Fruit fly (Drosophila melanogaster) whole organism, embryonic: ENCODE data around the gene Mo25.
A peak's percentile ranks its signal among the peaks of the same experiment; 100 is the strongest.

ENCODE experiments used
- Abd-B ChIP-seq: fragments of 200-800 bp; sonication (Bioruptor generic); optimal IDR thresholded peaks from 2 replicates; lab custom pipeline; 2018; ENCODE audit warnings: missing biosample characterization, mild to moderate bottlenecking, missing genetic modification characterization, moderate library complexity
- BEAF-32 ChIP-seq: fragments of 200-800 bp; sonication (Bioruptor generic); optimal IDR thresholded peaks from 3 replicates; lab custom pipeline; 2017; ENCODE audit warnings: missing biosample characterization, missing genetic modification characterization, mild to moderate bottlenecking, moderate library complexity, missing genetic modification reagents
- CG10209 ChIP-seq: fragments of 200-800 bp; sonication (Bioruptor generic); optimal IDR thresholded peaks from 3 replicates; lab custom pipeline; 2017; ENCODE audit warnings: missing biosample characterization, mild to moderate bottlenecking, missing genetic modification characterization, missing genetic modification reagents
- CG10431 ChIP-seq: fragments of 200-800 bp; sonication (Bioruptor generic); optimal IDR thresholded peaks from 3 replicates; lab custom pipeline; 2018; ENCODE audit warnings: missing biosample characterization, mild to moderate bottlenecking, missing genetic modification characterization
- CG11093 ChIP-seq: fragments of 200-800 bp; sonication (Bioruptor generic); IDR thresholded peaks from 3 replicates; pipeline ENCODE4 v1.3.6; 2022; ENCODE audit warnings: missing biosample characterization, missing genetic modification characterization
- CG11456 ChIP-seq: fragments of 200-800 bp; sonication (Bioruptor generic); IDR thresholded peaks from 3 replicates; pipeline ENCODE4 v1.3.6; 2022; ENCODE audit warnings: missing biosample characterization, missing genetic modification characterization
- CG11696 ChIP-seq: fragments of 200-800 bp; sonication (Bioruptor generic); IDR thresholded peaks from 2 replicates; pipeline ENCODE4 v1.3.6; 2022; ENCODE audit warnings: missing biosample characterization, missing genetic modification characterization
- CG12659 ChIP-seq: fragments of 200-800 bp; sonication (Bioruptor generic); optimal IDR thresholded peaks from 3 replicates; lab custom pipeline; 2017; ENCODE audit warnings: mild to moderate bottlenecking, missing biosample characterization, missing genetic modification reagents, missing genetic modification characterization
- CG13287 ChIP-seq: fragments of 200-800 bp; sonication (Bioruptor generic); IDR thresholded peaks from 2 replicates; pipeline ENCODE4 v1.3.6; 2022; ENCODE audit warnings: missing biosample characterization, missing genetic modification characterization; ENCODE audit not compliant: partially characterized antibody
- CG14441 ChIP-seq: fragments of 200-800 bp; sonication (Bioruptor generic); IDR thresholded peaks from 2 replicates; pipeline ENCODE4 v1.3.6; 2022; ENCODE audit warnings: missing biosample characterization, missing genetic modification characterization
- CG14667 ChIP-seq: fragments of 200-800 bp; sonication (Bioruptor generic); IDR thresholded peaks from 2 replicates; pipeline ENCODE4 v1.3.6; 2022; ENCODE audit warnings: missing biosample characterization, missing genetic modification characterization
- CG14710 ChIP-seq: fragments of 200-800 bp; sonication (Bioruptor generic); optimal IDR thresholded peaks from 3 replicates; lab custom pipeline; 2019; ENCODE audit warnings: missing biosample characterization, mild to moderate bottlenecking, missing genetic modification characterization, moderate library complexity
- CG17912 ChIP-seq: fragments of 200-800 bp; sonication (Bioruptor generic); optimal IDR thresholded peaks from 2 replicates; lab custom pipeline; 2018; ENCODE audit warnings: missing biosample characterization, mild to moderate bottlenecking, missing genetic modification characterization
- CG18262 ChIP-seq: fragments of 200-800 bp; optimal IDR thresholded peaks from 3 replicates; lab custom pipeline; 2019; ENCODE audit warnings: missing biosample characterization, mild to moderate bottlenecking, missing genetic modification characterization, moderate library complexity
- CG1832 ChIP-seq: fragments of 200-800 bp; sonication (Bioruptor generic); optimal IDR thresholded peaks from 2 replicates; lab custom pipeline; 2017; ENCODE audit warnings: missing biosample characterization, mild to moderate bottlenecking, missing genetic modification characterization, inconsistent platforms
- CG30020 ChIP-seq: fragments of 200-800 bp; optimal IDR thresholded peaks from 2 replicates; lab custom pipeline; 2019; ENCODE audit warnings: missing biosample characterization, mild to moderate bottlenecking, missing genetic modification characterization, moderate library complexity
- CG3065 ChIP-seq: fragments of 200-800 bp; sonication (Bioruptor generic); optimal IDR thresholded peaks from 2 replicates; lab custom pipeline; 2016; ENCODE audit warnings: missing biosample characterization, missing genetic modification characterization
- CG31441 ChIP-seq: fragments of 200-800 bp; sonication (Bioruptor generic); IDR thresholded peaks from 2 replicates; pipeline ENCODE4 v1.3.6; 2022; ENCODE audit warnings: missing biosample characterization, missing genetic modification characterization
- CG34224 ChIP-seq: fragments of 200-800 bp; sonication (Bioruptor generic); IDR thresholded peaks from 3 replicates; pipeline ENCODE4 v1.3.6; 2022; ENCODE audit warnings: missing biosample characterization, missing genetic modification characterization; ENCODE audit not compliant: partially characterized antibody
- CG3838 ChIP-seq: fragments of 200-800 bp; sonication (Bioruptor generic); optimal IDR thresholded peaks from 3 replicates; lab custom pipeline; 2016; ENCODE audit warnings: missing biosample characterization, missing genetic modification characterization
- CG3847 ChIP-seq: fragments of 200-800 bp; sonication (Bioruptor generic); IDR thresholded peaks from 2 replicates; pipeline ENCODE4 v1.3.6; 2022; ENCODE audit warnings: missing biosample characterization, missing genetic modification characterization
- CG6689 ChIP-seq: fragments of 200-800 bp; sonication (Bioruptor generic); IDR thresholded peaks from 2 replicates; pipeline ENCODE4 v1.3.6; 2022; ENCODE audit warnings: missing biosample characterization, missing genetic modification characterization
- CG8359 ChIP-seq: fragments of 200-800 bp; sonication (Bioruptor generic); optimal IDR thresholded peaks from 2 replicates; lab custom pipeline; 2017; ENCODE audit warnings: missing biosample characterization, mild to moderate bottlenecking, missing genetic modification characterization, borderline replicate concordance
- CG9817 ChIP-seq: fragments of 200-800 bp; sonication (Bioruptor generic); optimal IDR thresholded peaks from 2 replicates; lab custom pipeline; 2018; ENCODE audit warnings: missing biosample characterization, mild to moderate bottlenecking, missing genetic modification characterization, moderate library complexity
- CHES-1-like ChIP-seq: fragments of 200-800 bp; sonication (Bioruptor generic); optimal IDR thresholded peaks from 2 replicates; lab custom pipeline; 2016; ENCODE audit warnings: missing biosample characterization, missing genetic modification characterization
- D ChIP-seq, 2 experiments: fragments of 200-800 bp in 1 of 2; fragments of >200 bp in 1 of 2; sonication (Bioruptor generic) in 1 of 2; optimal IDR thresholded peaks; 2 replicates in 1 of 2; 3 replicates in 1 of 2; lab custom pipeline; 2017; ENCODE audit warnings: mild to moderate bottlenecking in 1 of 2, missing biosample characterization in 1 of 2, missing genetic modification characterization in 1 of 2, missing genetic modification reagents in 1 of 2
- Dll ChIP-seq: fragments of 200-800 bp; sonication (Bioruptor generic); IDR thresholded peaks from 4 replicates; pipeline ENCODE4 v1.3.6; 2022; ENCODE audit warnings: missing biosample characterization, missing genetic modification characterization; ENCODE audit not compliant: partially characterized antibody
- Dref ChIP-seq: fragments of 200-800 bp; sonication (Bioruptor generic); IDR thresholded peaks from 2 replicates; pipeline ENCODE4 v1.3.6; 2022; ENCODE audit warnings: missing biosample characterization, missing genetic modification characterization
- Elba2 ChIP-seq: fragments of 200-800 bp; sonication (Bioruptor generic); optimal IDR thresholded peaks from 3 replicates; lab custom pipeline; 2016; ENCODE audit warnings: missing biosample characterization, missing genetic modification characterization
- Fer3 ChIP-seq: fragments of 200-800 bp; sonication (Bioruptor generic); optimal IDR thresholded peaks from 2 replicates; lab custom pipeline; 2018; ENCODE audit warnings: missing biosample characterization, mild to moderate bottlenecking, missing genetic modification characterization, moderate library complexity
- Hey ChIP-seq: fragments of 200-800 bp; sonication (Bioruptor generic); optimal IDR thresholded peaks from 3 replicates; lab custom pipeline; 2018; ENCODE audit warnings: missing biosample characterization, mild to moderate bottlenecking, missing genetic modification characterization
- Myb ChIP-seq: fragments of 200-800 bp; sonication (Bioruptor generic); optimal IDR thresholded peaks from 2 replicates; lab custom pipeline; 2016; ENCODE audit warnings: missing biosample characterization, missing genetic modification characterization
- Neu2 ChIP-seq: fragments of 200-800 bp; sonication (Bioruptor generic); optimal IDR thresholded peaks from 3 replicates; lab custom pipeline; 2016; ENCODE audit warnings: missing biosample characterization, missing genetic modification characterization, borderline replicate concordance
- Rx ChIP-seq: fragments of 200-800 bp; sonication (Bioruptor generic); IDR thresholded peaks from 2 replicates; pipeline ENCODE4 v1.3.6; 2022; ENCODE audit warnings: missing biosample characterization, missing genetic modification characterization
- Xrp1 ChIP-seq: fragments of 200-800 bp; sonication (Bioruptor generic); IDR thresholded peaks from 2 replicates; pipeline ENCODE4 v1.3.6; 2022; ENCODE audit warnings: missing biosample characterization, missing genetic modification characterization
- amos ChIP-seq: fragments of 200-800 bp; sonication (Bioruptor generic); IDR thresholded peaks from 2 replicates; pipeline ENCODE4 v1.3.6; 2022; ENCODE audit warnings: missing biosample characterization, missing genetic modification characterization; ENCODE audit not compliant: partially characterized antibody
- crol ChIP-seq: fragments of 200-800 bp; sonication (Bioruptor generic); IDR thresholded peaks from 2 replicates; pipeline ENCODE4 v1.3.6; 2022; ENCODE audit warnings: missing biosample characterization, missing genetic modification characterization
- fd3F ChIP-seq: fragments of 200-800 bp; sonication (Bioruptor generic); optimal IDR thresholded peaks from 2 replicates; lab custom pipeline; 2018; ENCODE audit warnings: missing biosample characterization, mild to moderate bottlenecking, missing genetic modification characterization, moderate library complexity
- gsb-n ChIP-seq: fragments of 200-800 bp; sonication (Bioruptor generic); optimal IDR thresholded peaks from 3 replicates; lab custom pipeline; 2018; ENCODE audit warnings: missing biosample characterization, mild to moderate bottlenecking, missing genetic modification characterization
- hbn ChIP-seq: fragments of 200-800 bp; sonication (Bioruptor generic); IDR thresholded peaks from 2 replicates; pipeline ENCODE4 v1.3.6; 2022; ENCODE audit warnings: missing biosample characterization, missing genetic modification characterization; ENCODE audit not compliant: partially characterized antibody
- kah ChIP-seq: fragments of 200-800 bp; sonication (Bioruptor generic); optimal IDR thresholded peaks from 2 replicates; lab custom pipeline; 2018; ENCODE audit warnings: missing biosample characterization, mild to moderate bottlenecking, missing genetic modification characterization
- knrl ChIP-seq: fragments of 200-800 bp; sonication (Bioruptor generic); IDR thresholded peaks from 3 replicates; pipeline ENCODE4 v1.3.6; 2022; ENCODE audit warnings: missing biosample characterization, missing genetic modification characterization; ENCODE audit not compliant: partially characterized antibody
- mld ChIP-seq: fragments of 200-800 bp; sonication (Bioruptor generic); IDR thresholded peaks from 3 replicates; pipeline ENCODE4 v1.3.6; 2022; ENCODE audit warnings: missing biosample characterization, missing genetic modification characterization; ENCODE audit not compliant: partially characterized antibody
- sd ChIP-seq: fragments of 200-800 bp; sonication (Bioruptor generic); optimal IDR thresholded peaks from 3 replicates; lab custom pipeline; 2018; ENCODE audit warnings: missing biosample characterization, mild to moderate bottlenecking, missing genetic modification characterization, moderate library complexity
- sens ChIP-seq: fragments of 200-800 bp; sonication (Bioruptor generic); peaks from one replicate; lab custom pipeline; 2016; ENCODE audit warnings: missing biosample characterization, missing genetic modification characterization
- sob ChIP-seq: fragments of 200-800 bp; sonication (Bioruptor generic); IDR thresholded peaks from 2 replicates; pipeline ENCODE4 v1.3.6; 2022; ENCODE audit warnings: missing biosample characterization, missing genetic modification characterization
- sug ChIP-seq: fragments of 200-800 bp; optimal IDR thresholded peaks from 2 replicates; lab custom pipeline; 2019; ENCODE audit warnings: missing biosample characterization, mild to moderate bottlenecking, missing genetic modification characterization, moderate library complexity
- trem ChIP-seq: fragments of 200-800 bp; optimal IDR thresholded peaks from 3 replicates; lab custom pipeline; 2019; ENCODE audit warnings: missing biosample characterization, mild to moderate bottlenecking, missing genetic modification characterization, moderate library complexity
- usp ChIP-seq: fragments of >200 bp; optimal IDR thresholded peaks from 2 replicates; lab custom pipeline; 2017; ENCODE audit warnings: missing biosample characterization, missing genetic modification characterization

The Mo25 gene

dm6 chr3L:16581201-16581705 is 34.0 kb downstream of the Mo25 start, which contains the start of gene Smn (continued):
- TF ChIP-seq CG11696 (GFP tag; lab: Robert Waterston, UW) (no peak), CG3838 (GFP tag; lab: Kevin White, UChicago) (no peak), CG18262 (tag; lab: Kevin White, UChicago) (peak; percentile 36), CG1832 (GFP tag; lab: Kevin White, UChicago) (no peak), Abd-B (GFP tag; lab: Kevin White, UChicago) (peak; percentile 50), CG3847 (peak; percentile 55), Rx (GFP tag; lab: Robert Waterston, UW) (no peak), crol (no peak), D (optimal IDR thresholded peaks at IDR 0.05; lab: Kevin White, UChicago) (no peak), D (GFP tag; optimal IDR thresholded peaks at IDR 0.05; lab: Kevin White, UChicago) (no peak), CG11093 (0 out of 3 replicates have a peak, but pooled peaks have one; percentile 13), CG11456 (no peak), CHES-1-like (GFP tag; lab: Kevin White, UChicago) (peak; percentile 78), CG8359 (GFP tag; lab: Kevin White, UChicago) (no peak), CG12659 (GFP tag; lab: Kevin White, UChicago) (peak; percentile 81), sug (tag; lab: Kevin White, UChicago) (peak; percentile 58), Elba2 (no peak), gsb-n (tag; lab: Kevin White, UChicago) (no peak), CG30020 (peak; percentile 31), fd3F (peak; percentile 32), CG17912 (GFP tag; lab: Kevin White, UChicago) (no peak), CG10209 (peak; percentile 24)
- TF ChIP-seq, all 482 proteins: peak for 211

dm6 chr3L:16580049-16580448 is 35.2 kb downstream of the Mo25 start, which contains the start of gene nxf2:
nxf2 (minus strand) TSS chr3L:16580306.
- TF ChIP-seq usp (GFP tag; lab: Kevin White, UChicago) (no peak), CG6689 (no peak), CG14441 (GFP tag; lab: Robert Waterston, UW) (no peak), kah (no peak), Myb (peak; percentile 54), CG31441 (GFP tag; lab: Robert Waterston, UW) (no peak), trem (tag; lab: Kevin White, UChicago) (peak; percentile 19), sens (peak; percentile 83), BEAF-32 (GFP tag; lab: Kevin White, UChicago) (peak; percentile 61), mld (GFP tag; lab: Robert Waterston, UW) (0 out of 3 replicates have a peak, but pooled peaks have one; percentile 6), sob (GFP tag; lab: Robert Waterston, UW) (no peak), CG13287 (GFP tag; lab: Robert Waterston, UW) (peak; percentile 47), Dll (GFP tag; lab: Robert Waterston, UW) (peak; percentile 59; the same call in 2 of the 4 replicates), CG9817 (tag; lab: Kevin White, UChicago) (no peak), Fer3 (no peak), knrl (GFP tag; lab: Robert Waterston, UW) (peak; percentile 57; the same call in 2 of the 3 replicates), CG14710 (peak; percentile 12), sd (tag; lab: Kevin White, UChicago) (no peak), CG14667 (GFP tag; lab: Robert Waterston, UW) (no peak), CG3065 (GFP tag; lab: Kevin White, UChicago) (no peak), amos (GFP tag; lab: Robert Waterston, UW) (peak; percentile 65), CG34224 (peak; percentile 30; the same call in 1 of the 3 replicates), Neu2 (GFP tag; lab: Kevin White, UChicago) (peak; percentile 62), CG10431 (GFP tag; lab: Kevin White, UChicago) (no peak), Xrp1 (GFP tag; lab: Robert Waterston, UW) (0 out of 2 replicates have a peak, but pooled peaks have one; percentile 25), Dref (GFP tag; lab: Robert Waterston, UW) (peak; percentile 38; the same call in 1 of the 2 replicates), Hey (no peak), hbn (GFP tag; lab: Robert Waterston, UW) (peak; percentile 44; the same call in 1 of the 2 replicates)
